Worm (Caenorhabditis elegans): ENCODE measurements around the gene srw-108.

ce11 chrV:484285-484890 lies 43.3 kb upstream of the srw-108 start, which contains the start of gene nhr-212:
- TF ChIP-seq flt-1 (GFP tag; IDR thresholded peaks at IDR 0.05) (no peak), med-1 (GFP tag; optimal IDR thresholded peaks at IDR 0.05; ENCODE audit: insufficient read depth) (no peak), ref-1 (GFP tag; conservative IDR thresholded peaks at IDR 0.05) (no peak), tab-1 (GFP tag; IDR thresholded peaks at IDR 0.05) (no peak), ztf-29 (GFP tag; IDR thresholded peaks at IDR 0.05) (no peak), ztf-23 (GFP tag; IDR thresholded peaks at IDR 0.05) (no peak), T22C8.4 (GFP tag; IDR thresholded peaks at IDR 0.05) (no peak), cog-1 (tag; optimal IDR thresholded peaks at IDR 0.05) (no peak), klf-2 (GFP tag; conservative IDR thresholded peaks at IDR 0.05) (no peak)
